Fruit fly (Drosophila melanogaster) whole organism, embryonic: ENCODE results near the gene SPR.

Experiments used
- BEAF-32 ChIP-seq: fragments of 200-800 bp; sonication (Bioruptor generic); optimal IDR thresholded peaks from 3 replicates; lab custom pipeline; 2017; ENCODE audit warnings: missing biosample characterization, missing genetic modification characterization, mild to moderate bottlenecking, moderate library complexity, missing genetic modification reagents
- Bdp1 ChIP-seq: fragments of 200-800 bp; sonication (Bioruptor generic); optimal IDR thresholded peaks from 3 replicates; lab custom pipeline; 2016; ENCODE audit warnings: missing biosample characterization, missing genetic modification characterization
- CG10366 ChIP-seq: fragments of 200-800 bp; sonication (Bioruptor generic); IDR thresholded peaks from 2 replicates; pipeline ENCODE4 v1.3.6; 2022; ENCODE audit warnings: missing biosample characterization, missing genetic modification characterization
- CG10431 ChIP-seq: fragments of 200-800 bp; sonication (Bioruptor generic); optimal IDR thresholded peaks from 3 replicates; lab custom pipeline; 2018; ENCODE audit warnings: missing biosample characterization, mild to moderate bottlenecking, missing genetic modification characterization
- CG10959 ChIP-seq: fragments of 200-800 bp; sonication (Bioruptor generic); IDR thresholded peaks from 2 replicates; pipeline ENCODE4 v1.3.6; 2022; ENCODE audit warnings: missing biosample characterization, missing genetic modification characterization
- CG11723 ChIP-seq: fragments of 200-800 bp; sonication (Bioruptor generic); optimal IDR thresholded peaks from 2 replicates; lab custom pipeline; 2017; ENCODE audit warnings: missing biosample characterization, mild to moderate bottlenecking, missing genetic modification characterization
- CG12391 ChIP-seq: fragments of 200-800 bp; sonication (Bioruptor generic); optimal IDR thresholded peaks from 3 replicates; lab custom pipeline; 2018; ENCODE audit warnings: missing biosample characterization, mild to moderate bottlenecking, missing genetic modification characterization, moderate library complexity
- CG13296 ChIP-seq: fragments of 200-800 bp; sonication (Bioruptor generic); optimal IDR thresholded peaks from 3 replicates; lab custom pipeline; 2018; ENCODE audit warnings: missing biosample characterization, mild to moderate bottlenecking, missing genetic modification characterization
- CG14441 ChIP-seq: fragments of 200-800 bp; sonication (Bioruptor generic); IDR thresholded peaks from 2 replicates; pipeline ENCODE4 v1.3.6; 2022; ENCODE audit warnings: missing biosample characterization, missing genetic modification characterization
- CG15073 ChIP-seq: fragments of 200-800 bp; sonication (Bioruptor generic); optimal IDR thresholded peaks from 2 replicates; lab custom pipeline; 2016; ENCODE audit warnings: missing biosample characterization, missing genetic modification characterization
- CG15601 ChIP-seq: fragments of 200-800 bp; sonication (Bioruptor generic); optimal IDR thresholded peaks from 3 replicates; lab custom pipeline; 2019; ENCODE audit warnings: missing biosample characterization, mild to moderate bottlenecking, missing genetic modification characterization, moderate library complexity
- CG1603 ChIP-seq: fragments of 200-800 bp; sonication (Bioruptor generic); optimal IDR thresholded peaks from 2 replicates; lab custom pipeline; 2019; ENCODE audit warnings: missing biosample characterization, mild to moderate bottlenecking, missing genetic modification characterization, moderate library complexity
- CG18011 ChIP-seq: fragments of 200-800 bp; sonication (Bioruptor generic); optimal IDR thresholded peaks from 2 replicates; lab custom pipeline; 2017; ENCODE audit warnings: missing biosample characterization, missing genetic modification characterization, mild to moderate bottlenecking, moderate library complexity, missing genotype
- CG18619 ChIP-seq: fragments of 200-800 bp; sonication (Bioruptor generic); optimal IDR thresholded peaks from 3 replicates; lab custom pipeline; 2017; ENCODE audit warnings: missing biosample characterization, mild to moderate bottlenecking, missing genetic modification characterization
- CG2120 ChIP-seq: fragments of 200-800 bp; sonication (Bioruptor generic); optimal IDR thresholded peaks from 3 replicates; lab custom pipeline; 2016; ENCODE audit warnings: missing biosample characterization, missing genetic modification characterization
- CG2875 ChIP-seq: fragments of 200-800 bp; sonication (Bioruptor generic); optimal IDR thresholded peaks from 2 replicates; lab custom pipeline; 2017; ENCODE audit warnings: missing biosample characterization, mild to moderate bottlenecking, missing genetic modification characterization, missing genetic modification reagents
- CG30020 ChIP-seq: fragments of 200-800 bp; optimal IDR thresholded peaks from 2 replicates; lab custom pipeline; 2019; ENCODE audit warnings: missing biosample characterization, mild to moderate bottlenecking, missing genetic modification characterization, moderate library complexity
- CG31441 ChIP-seq: fragments of 200-800 bp; sonication (Bioruptor generic); IDR thresholded peaks from 2 replicates; pipeline ENCODE4 v1.3.6; 2022; ENCODE audit warnings: missing biosample characterization, missing genetic modification characterization
- CG3163 ChIP-seq: fragments of 200-800 bp; sonication (Bioruptor generic); optimal IDR thresholded peaks from 3 replicates; lab custom pipeline; 2016; ENCODE audit warnings: missing biosample characterization, missing genetic modification characterization
- CG34376 ChIP-seq: fragments of 200-800 bp; sonication (Bioruptor generic); optimal IDR thresholded peaks from 2 replicates; lab custom pipeline; 2018; ENCODE audit warnings: missing biosample characterization, mild to moderate bottlenecking, missing genetic modification characterization
- CG4424 ChIP-seq: fragments of 200-800 bp; sonication (Bioruptor generic); optimal IDR thresholded peaks from 3 replicates; lab custom pipeline; 2016; ENCODE audit warnings: missing biosample characterization, missing genetic modification characterization
- CG4617 ChIP-seq: fragments of 200-800 bp; sonication (Bioruptor generic); optimal IDR thresholded peaks from 3 replicates; lab custom pipeline; 2016; ENCODE audit warnings: missing biosample characterization, missing genetic modification characterization, borderline replicate concordance
- CG4820 ChIP-seq: fragments of 200-800 bp; sonication (Bioruptor generic); optimal IDR thresholded peaks from 3 replicates; lab custom pipeline; 2016; ENCODE audit warnings: missing biosample characterization, missing genetic modification characterization
- CG5245 ChIP-seq: fragments of 200-800 bp; sonication (Bioruptor generic); optimal IDR thresholded peaks from 3 replicates; lab custom pipeline; 2016; ENCODE audit warnings: missing biosample characterization, missing genetic modification characterization
- CG6272 ChIP-seq: fragments of 200-800 bp; sonication (Bioruptor generic); IDR thresholded peaks from 2 replicates; pipeline ENCODE4 v1.3.6; 2022; ENCODE audit warnings: missing biosample characterization, missing genetic modification characterization
- CG6683 ChIP-seq: fragments of 200-800 bp; sonication (Bioruptor generic); optimal IDR thresholded peaks from 2 replicates; lab custom pipeline; 2017; ENCODE audit warnings: missing biosample characterization, mild to moderate bottlenecking, missing genetic modification characterization, missing genetic modification reagents
- CG8281 ChIP-seq: fragments of 200-800 bp; sonication (Bioruptor generic); optimal IDR thresholded peaks from 2 replicates; lab custom pipeline; 2018; ENCODE audit warnings: missing biosample characterization, mild to moderate bottlenecking, missing genetic modification characterization, moderate library complexity
- CG8290 ChIP-seq, 3 experiments: fragments of 200-800 bp; sonication (Bioruptor generic); optimal IDR thresholded peaks; 2 replicates each; lab custom pipeline; 2016 to 2019; ENCODE audit warnings: missing biosample characterization in 3 of 3, missing genetic modification characterization in 3 of 3, mild to moderate bottlenecking in 2 of 3, moderate library complexity in 1 of 3
- CG8765 ChIP-seq: fragments of 200-800 bp; sonication (Bioruptor generic); IDR thresholded peaks from 2 replicates; pipeline ENCODE4 v1.3.6; 2022; ENCODE audit warnings: missing biosample characterization, missing genetic modification characterization
- Chrac-16 ChIP-seq: fragments of 200-800 bp; sonication (Bioruptor generic); optimal IDR thresholded peaks from 3 replicates; lab custom pipeline; 2016; ENCODE audit warnings: missing biosample characterization, missing genetic modification characterization
- Lhr ChIP-seq: fragments of 200-800 bp; sonication (Bioruptor generic); optimal IDR thresholded peaks from 3 replicates; lab custom pipeline; 2017; ENCODE audit warnings: mild to moderate bottlenecking, missing biosample characterization, missing genetic modification reagents, missing genetic modification characterization
- Opbp ChIP-seq: fragments of 200-800 bp; sonication (Bioruptor generic); IDR thresholded peaks from 3 replicates; pipeline ENCODE4 v1.3.6; 2022; ENCODE audit warnings: missing biosample characterization, missing genetic modification characterization; ENCODE audit not compliant: partially characterized antibody
- Spps ChIP-seq: fragments of 200-800 bp; sonication (Bioruptor generic); optimal IDR thresholded peaks from 2 replicates; lab custom pipeline; 2018; ENCODE audit warnings: missing biosample characterization, mild to moderate bottlenecking, missing genetic modification characterization
- Ssrp ChIP-seq: fragments of 200-800 bp; sonication (Bioruptor generic); optimal IDR thresholded peaks from 2 replicates; lab custom pipeline; 2018; ENCODE audit warnings: missing biosample characterization, mild to moderate bottlenecking, missing genetic modification characterization, moderate library complexity
- Taf1 ChIP-seq: fragments of 200-800 bp; sonication (Bioruptor generic); IDR thresholded peaks from 2 replicates; pipeline ENCODE4 v1.3.6; 2022; ENCODE audit warnings: missing biosample characterization, missing genetic modification characterization
- croc ChIP-seq: fragments of 200-800 bp; sonication (Bioruptor generic); conservative IDR thresholded peaks from 3 replicates; pipeline ENCODE4 v1.3.6; 2022; ENCODE audit warnings: missing biosample characterization, missing genetic modification characterization
- dimm ChIP-seq: fragments of 200-800 bp; sonication (Bioruptor generic); IDR thresholded peaks from 2 replicates; pipeline ENCODE4 v1.3.6; 2022; ENCODE audit warnings: missing biosample characterization, missing genetic modification characterization
- fru ChIP-seq: fragments of >200 bp; optimal IDR thresholded peaks from 2 replicates; lab custom pipeline; 2017
- hbn ChIP-seq: fragments of 200-800 bp; sonication (Bioruptor generic); IDR thresholded peaks from 2 replicates; pipeline ENCODE4 v1.3.6; 2022; ENCODE audit warnings: missing biosample characterization, missing genetic modification characterization; ENCODE audit not compliant: partially characterized antibody
- nerfin-1 ChIP-seq: fragments of 200-800 bp; sonication (Bioruptor generic); optimal IDR thresholded peaks from 3 replicates; lab custom pipeline; 2019; ENCODE audit warnings: missing biosample characterization, mild to moderate bottlenecking, missing genetic modification characterization, moderate library complexity
- pan ChIP-seq, 4 experiments: fragments of >200 bp in 3 of 4; fragments of 200-800 bp in 1 of 4; sonication (Bioruptor generic) in 1 of 4; optimal IDR thresholded peaks in 3 of 4; IDR thresholded peaks in 1 of 4; 2 replicates each; pipeline versions ENCODE4 v1.3.6 to Lab custom; 2017 to 2022; ENCODE audit warnings: missing biosample characterization in 2 of 4, missing genetic modification characterization in 2 of 4, mixed read lengths in 1 of 4
- row ChIP-seq: fragments of 200-800 bp; sonication (Bioruptor generic); IDR thresholded peaks from 3 replicates; pipeline ENCODE4 v1.3.6; 2022; ENCODE audit warnings: missing biosample characterization, missing genetic modification characterization
- sc ChIP-seq, 3 experiments: fragments of >200 bp in 2 of 3; fragments of 200-800 bp in 1 of 3; sonication (Bioruptor generic) in 1 of 3; optimal IDR thresholded peaks; 2 replicates in 2 of 3; 3 replicates in 1 of 3; lab custom pipeline; 2017; ENCODE audit warnings: mild to moderate bottlenecking in 1 of 3, missing biosample characterization in 1 of 3, missing genetic modification characterization in 1 of 3, missing genetic modification reagents in 1 of 3
- sens ChIP-seq: fragments of 200-800 bp; sonication (Bioruptor generic); peaks from one replicate; lab custom pipeline; 2016; ENCODE audit warnings: missing biosample characterization, missing genetic modification characterization
- ssp ChIP-seq: fragments of 200-800 bp; sonication (Bioruptor generic); IDR thresholded peaks from 2 replicates; pipeline ENCODE4 v1.3.6; 2022; ENCODE audit warnings: missing biosample characterization, missing genetic modification characterization
- tap ChIP-seq: fragments of 200-800 bp; optimal IDR thresholded peaks from 3 replicates; lab custom pipeline; 2019; ENCODE audit warnings: missing biosample characterization, mild to moderate bottlenecking, missing genetic modification characterization, moderate library complexity
- zfh2 ChIP-seq: fragments of 200-800 bp; sonication (Bioruptor generic); optimal IDR thresholded peaks from 2 replicates; lab custom pipeline; 2016; ENCODE audit warnings: missing biosample characterization, missing genetic modification characterization

Gene SPR

DNA sequence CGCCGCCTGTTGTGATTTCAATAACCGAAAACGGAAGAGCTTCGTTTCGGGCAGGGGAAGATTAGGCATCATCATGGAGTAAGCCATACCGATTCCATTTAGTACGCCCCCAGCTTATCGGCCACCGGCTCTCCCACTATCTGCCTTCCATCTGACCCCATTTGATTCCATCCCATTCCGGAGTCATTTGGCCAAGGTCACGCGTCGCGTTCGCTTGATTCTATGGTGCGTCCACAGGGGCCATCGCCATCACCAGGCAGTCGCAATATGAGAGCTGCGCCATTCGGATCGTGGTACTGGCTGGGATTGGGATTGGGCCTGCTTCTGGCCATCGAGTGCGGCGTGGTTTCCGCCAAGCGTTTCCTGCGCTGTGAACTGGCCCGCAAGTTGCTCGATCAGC, 19.2 kb upstream of the SPR start, which contains the start of gene CG16756 (continued):
- TF ChIP-seq CG34376 (GFP tag; lab: Kevin White, UChicago) (peak; percentile 60), CG8765 (GFP tag; lab: Robert Waterston, UW) (no peak), tap (tag; lab: Kevin White, UChicago) (no peak), CG18011 (GFP tag; lab: Kevin White, UChicago) (no peak)

DNA sequence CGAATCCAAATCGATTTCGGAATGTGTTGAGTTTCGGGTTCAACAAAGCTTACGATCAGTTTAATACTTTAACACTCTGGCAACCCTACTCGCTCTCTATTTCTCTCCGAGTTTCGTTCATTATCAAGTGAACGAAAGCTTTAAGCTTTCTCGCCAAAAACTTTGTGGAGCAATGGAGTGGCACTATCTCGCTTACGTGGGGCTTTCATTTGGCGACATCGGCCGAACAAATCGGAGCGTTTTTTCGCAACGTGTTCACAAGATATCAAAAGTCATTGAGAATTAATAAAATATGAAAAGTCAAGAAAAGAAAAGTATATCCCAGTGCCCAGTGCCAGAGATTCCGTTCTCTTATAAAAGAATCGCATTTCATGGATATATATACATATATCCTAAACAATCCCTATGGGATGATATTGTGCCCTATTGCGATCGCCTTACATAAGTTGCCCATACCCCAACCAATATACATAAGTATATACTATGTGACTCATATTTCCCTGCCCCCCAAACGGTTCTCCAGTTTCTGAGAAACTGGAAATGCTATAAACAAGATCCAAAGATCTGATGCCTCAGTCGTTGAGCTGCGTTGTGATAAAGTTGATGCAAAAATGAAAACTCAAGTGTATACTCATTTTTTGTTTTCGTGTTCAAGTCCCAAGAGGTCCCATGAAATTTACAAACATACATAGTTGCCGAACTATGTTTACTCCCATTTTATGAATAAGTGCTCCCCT, 17.9 kb upstream of the SPR start:
- TF ChIP-seq CG15073 (no peak), CG31441 (GFP tag; lab: Robert Waterston, UW) (no peak), zfh2 (GFP tag; lab: Kevin White, UChicago) (no peak), Chrac-16 (GFP tag; lab: Kevin White, UChicago) (no peak), CG14441 (GFP tag; lab: Robert Waterston, UW) (no peak), CG10959 (no peak), CG10431 (GFP tag; lab: Kevin White, UChicago) (no peak), row (GFP tag; lab: Robert Waterston, UW) (peak; percentile 14; the same call in 1 of the 3 replicates), Bdp1 (no peak), CG1603 (no peak), Lhr (GFP tag; lab: Kevin White, UChicago) (no peak), CG8281 (tag; lab: Kevin White, UChicago) (no peak), Opbp (no peak), CG3163 (no peak), CG5245 (GFP tag; lab: Kevin White, UChicago) (no peak), Ssrp (tag; lab: Kevin White, UChicago) (no peak), CG13296 (GFP tag; lab: Kevin White, UChicago) (no peak), Spps (no peak), CG2875 (GFP tag; lab: Kevin White, UChicago) (no peak), dimm (no peak), pan (optimal IDR thresholded peaks at IDR 0.05; lab: Kevin White, UChicago) (no peak), pan (GFP tag; optimal IDR thresholded peaks at IDR 0.05 in 1 of 2, IDR thresholded peaks at IDR 0.05 in 1 of 2) (no peak), CG10366 (GFP tag; lab: Robert Waterston, UW) (no peak), sc (optimal IDR thresholded peaks at IDR 0.05; lab: Kevin White, UChicago) (no peak), sc (GFP tag; optimal IDR thresholded peaks at IDR 0.05; lab: Kevin White, UChicago) (no peak), CG30020 (tag; lab: Kevin White, UChicago) (no peak), BEAF-32 (no peak), CG2120 (GFP tag; lab: Kevin White, UChicago) (no peak), CG6683 (no peak), nerfin-1 (tag; lab: Kevin White, UChicago) (no peak), CG11723 (GFP tag; lab: Kevin White, UChicago) (no peak), CG18619 (GFP tag; lab: Kevin White, UChicago) (no peak), CG15601 (tag; lab: Kevin White, UChicago) (no peak), CG4424 (no peak), hbn (no peak), CG12391 (tag; lab: Kevin White, UChicago) (no peak), fru (no peak), Taf1 (no peak), croc (GFP tag; lab: Robert Waterston, UW) (no peak), sens (GFP tag; lab: Kevin White, UChicago) (peak; percentile 61), CG8290 (GFP tag; optimal IDR thresholded peaks at IDR 0.05; lab: Kevin White, UChicago) (no peak), CG8290 (tag; optimal IDR thresholded peaks at IDR 0.05; lab: Kevin White, UChicago) (peak in 1 of 2 experiments; percentile 41), ssp (GFP tag; lab: Robert Waterston, UW) (no peak), CG6272 (GFP tag; lab: Robert Waterston, UW) (no peak), CG4617 (GFP tag; lab: Kevin White, UChicago) (no peak), CG4820 (GFP tag; lab: Kevin White, UChicago) (no peak)
